Fruit fly (Drosophila melanogaster) whole organism, embryonic: ENCODE measurements around the gene Ccp84Aa.

ENCODE experiments used
- Asciz ChIP-seq: fragments of 200-800 bp; sonication (Bioruptor generic); optimal IDR thresholded peaks from 2 replicates; lab custom pipeline; 2017; ENCODE audit warnings: missing biosample characterization, mild to moderate bottlenecking, missing genetic modification characterization, missing genetic modification reagents
- CG1024 ChIP-seq: fragments of 200-800 bp; sonication (Bioruptor generic); IDR thresholded peaks from 2 replicates; pipeline ENCODE4 v1.3.6; 2022; ENCODE audit warnings: missing biosample characterization, missing genetic modification characterization
- CG10366 ChIP-seq: fragments of 200-800 bp; sonication (Bioruptor generic); IDR thresholded peaks from 2 replicates; pipeline ENCODE4 v1.3.6; 2022; ENCODE audit warnings: missing biosample characterization, missing genetic modification characterization
- CG10431 ChIP-seq: fragments of 200-800 bp; sonication (Bioruptor generic); optimal IDR thresholded peaks from 3 replicates; lab custom pipeline; 2018; ENCODE audit warnings: missing biosample characterization, mild to moderate bottlenecking, missing genetic modification characterization
- CG11456 ChIP-seq: fragments of 200-800 bp; sonication (Bioruptor generic); IDR thresholded peaks from 3 replicates; pipeline ENCODE4 v1.3.6; 2022; ENCODE audit warnings: missing biosample characterization, missing genetic modification characterization
- CG12071 ChIP-seq: fragments of 200-800 bp; sonication (Bioruptor generic); optimal IDR thresholded peaks from 3 replicates; lab custom pipeline; 2018; ENCODE audit warnings: missing biosample characterization, mild to moderate bottlenecking, missing genetic modification characterization
- CG14710 ChIP-seq: fragments of 200-800 bp; sonication (Bioruptor generic); optimal IDR thresholded peaks from 3 replicates; lab custom pipeline; 2019; ENCODE audit warnings: missing biosample characterization, mild to moderate bottlenecking, missing genetic modification characterization, moderate library complexity
- CG15011 ChIP-seq: fragments of 200-800 bp; sonication (Bioruptor generic); optimal IDR thresholded peaks from 3 replicates; lab custom pipeline; 2018; ENCODE audit warnings: missing biosample characterization, mild to moderate bottlenecking, missing genetic modification characterization
- CG18262 ChIP-seq: fragments of 200-800 bp; optimal IDR thresholded peaks from 3 replicates; lab custom pipeline; 2019; ENCODE audit warnings: missing biosample characterization, mild to moderate bottlenecking, missing genetic modification characterization, moderate library complexity
- CG1832 ChIP-seq: fragments of 200-800 bp; sonication (Bioruptor generic); optimal IDR thresholded peaks from 2 replicates; lab custom pipeline; 2017; ENCODE audit warnings: missing biosample characterization, mild to moderate bottlenecking, missing genetic modification characterization, inconsistent platforms
- CG18599 ChIP-seq: fragments of 200-800 bp; sonication (Bioruptor generic); optimal IDR thresholded peaks from 3 replicates; lab custom pipeline; 2017; ENCODE audit warnings: missing biosample characterization, missing genetic modification characterization, mild to moderate bottlenecking, moderate library complexity, missing genetic modification reagents
- CG2875 ChIP-seq: fragments of 200-800 bp; sonication (Bioruptor generic); optimal IDR thresholded peaks from 2 replicates; lab custom pipeline; 2017; ENCODE audit warnings: missing biosample characterization, mild to moderate bottlenecking, missing genetic modification characterization, missing genetic modification reagents
- CG3995 ChIP-seq: fragments of 200-800 bp; sonication (Bioruptor generic); optimal IDR thresholded peaks from 3 replicates; lab custom pipeline; 2016; ENCODE audit warnings: missing biosample characterization, missing genetic modification characterization
- CG4617 ChIP-seq: fragments of 200-800 bp; sonication (Bioruptor generic); optimal IDR thresholded peaks from 3 replicates; lab custom pipeline; 2016; ENCODE audit warnings: missing biosample characterization, missing genetic modification characterization, borderline replicate concordance
- CG4730 ChIP-seq: fragments of 200-800 bp; sonication (Bioruptor generic); IDR thresholded peaks from 2 replicates; pipeline ENCODE4 v1.3.6; 2022; ENCODE audit warnings: missing biosample characterization, missing genetic modification characterization
- CG7271 ChIP-seq: fragments of 200-800 bp; sonication (Bioruptor generic); optimal IDR thresholded peaks from 2 replicates; lab custom pipeline; 2018; ENCODE audit warnings: missing biosample characterization, mild to moderate bottlenecking, missing genetic modification characterization, moderate library complexity
- CG7786 ChIP-seq: fragments of 200-800 bp; sonication (Bioruptor generic); optimal IDR thresholded peaks from 2 replicates; lab custom pipeline; 2016; ENCODE audit warnings: missing biosample characterization, missing genetic modification characterization
- CG7987 ChIP-seq: fragments of 200-800 bp; sonication (Bioruptor generic); optimal IDR thresholded peaks from 2 replicates; lab custom pipeline; 2018; ENCODE audit warnings: missing biosample characterization, mild to moderate bottlenecking, missing genetic modification characterization, moderate library complexity
- CG9876 ChIP-seq: fragments of 200-800 bp; sonication (Bioruptor generic); optimal IDR thresholded peaks from 2 replicates; lab custom pipeline; 2016; ENCODE audit warnings: missing biosample characterization, missing genetic modification characterization
- CTCF ChIP-seq: fragments of 200-800 bp; sonication (Bioruptor generic); optimal IDR thresholded peaks from 2 replicates; lab custom pipeline; 2017; ENCODE audit warnings: missing biosample characterization, mild to moderate bottlenecking, missing genetic modification characterization, moderate library complexity
- D ChIP-seq, 2 experiments: fragments of 200-800 bp in 1 of 2; fragments of >200 bp in 1 of 2; sonication (Bioruptor generic) in 1 of 2; optimal IDR thresholded peaks; 2 replicates in 1 of 2; 3 replicates in 1 of 2; lab custom pipeline; 2017; ENCODE audit warnings: mild to moderate bottlenecking in 1 of 2, missing biosample characterization in 1 of 2, missing genetic modification characterization in 1 of 2, missing genetic modification reagents in 1 of 2
- Dref ChIP-seq: fragments of 200-800 bp; sonication (Bioruptor generic); IDR thresholded peaks from 2 replicates; pipeline ENCODE4 v1.3.6; 2022; ENCODE audit warnings: missing biosample characterization, missing genetic modification characterization
- Drgx ChIP-seq: fragments of 200-800 bp; sonication (Bioruptor generic); IDR thresholded peaks from 2 replicates; pipeline ENCODE4 v1.3.6; 2022; ENCODE audit warnings: missing biosample characterization, missing genetic modification characterization
- H2.0 ChIP-seq: fragments of 200-800 bp; sonication (Bioruptor generic); IDR thresholded peaks from 2 replicates; pipeline ENCODE4 v1.3.6; 2022; ENCODE audit warnings: missing biosample characterization, missing genetic modification characterization
- HLH4C ChIP-seq: fragments of 200-800 bp; sonication (Bioruptor generic); IDR thresholded peaks from 3 replicates; pipeline ENCODE4 v1.3.6; 2022; ENCODE audit warnings: missing biosample characterization, missing genetic modification characterization; ENCODE audit not compliant: partially characterized antibody
- HLH54F ChIP-seq: fragments of 200-800 bp; sonication (Bioruptor generic); optimal IDR thresholded peaks from 3 replicates; lab custom pipeline; 2016; ENCODE audit warnings: missing biosample characterization, missing genetic modification characterization
- MBD-R2 ChIP-seq: fragments of 200-800 bp; sonication (Bioruptor generic); IDR thresholded peaks from 2 replicates; pipeline ENCODE4 v1.3.6; 2022; ENCODE audit warnings: missing biosample characterization, missing genetic modification characterization
- Myb ChIP-seq: fragments of 200-800 bp; sonication (Bioruptor generic); optimal IDR thresholded peaks from 2 replicates; lab custom pipeline; 2016; ENCODE audit warnings: missing biosample characterization, missing genetic modification characterization
- Neu2 ChIP-seq: fragments of 200-800 bp; sonication (Bioruptor generic); optimal IDR thresholded peaks from 3 replicates; lab custom pipeline; 2016; ENCODE audit warnings: missing biosample characterization, missing genetic modification characterization, borderline replicate concordance
- Sox102F ChIP-seq: fragments of 200-800 bp; sonication (Bioruptor generic); optimal IDR thresholded peaks from 2 replicates; lab custom pipeline; 2018; ENCODE audit warnings: missing biosample characterization, mild to moderate bottlenecking, missing genetic modification characterization, moderate library complexity
- Spps ChIP-seq: fragments of 200-800 bp; sonication (Bioruptor generic); optimal IDR thresholded peaks from 2 replicates; lab custom pipeline; 2018; ENCODE audit warnings: missing biosample characterization, mild to moderate bottlenecking, missing genetic modification characterization
- Sry-β ChIP-seq: fragments of 200-800 bp; sonication (Bioruptor generic); optimal IDR thresholded peaks from 2 replicates; lab custom pipeline; 2018; ENCODE audit warnings: missing biosample characterization, mild to moderate bottlenecking, missing genetic modification characterization, moderate library complexity
- Taf1 ChIP-seq: fragments of 200-800 bp; sonication (Bioruptor generic); IDR thresholded peaks from 2 replicates; pipeline ENCODE4 v1.3.6; 2022; ENCODE audit warnings: missing biosample characterization, missing genetic modification characterization
- abd-A ChIP-seq: fragments of 200-800 bp; sonication (Bioruptor generic); optimal IDR thresholded peaks from 3 replicates; lab custom pipeline; 2019; ENCODE audit warnings: missing biosample characterization, mild to moderate bottlenecking, missing genetic modification characterization, moderate library complexity
- ato ChIP-seq: fragments of 200-800 bp; sonication (Bioruptor generic); IDR thresholded peaks from 2 replicates; pipeline ENCODE4 v1.3.6; 2022; ENCODE audit warnings: missing biosample characterization, missing genetic modification characterization; ENCODE audit not compliant: partially characterized antibody
- bab2 ChIP-seq: fragments of 200-800 bp; sonication (Bioruptor generic); optimal IDR thresholded peaks from 2 replicates; lab custom pipeline; 2016; ENCODE audit warnings: missing biosample characterization, missing genetic modification characterization
- cato ChIP-seq: fragments of 200-800 bp; sonication (Bioruptor generic); optimal IDR thresholded peaks from 2 replicates; lab custom pipeline; 2016; ENCODE audit warnings: missing biosample characterization, missing genetic modification characterization, borderline replicate concordance
- chn ChIP-seq: fragments of 200-800 bp; sonication (Bioruptor generic); optimal IDR thresholded peaks from 2 replicates; lab custom pipeline; 2016; ENCODE audit warnings: missing biosample characterization, missing genetic modification characterization
- danr ChIP-seq: fragments of 200-800 bp; sonication (Bioruptor generic); IDR thresholded peaks from 2 replicates; pipeline ENCODE4 v1.3.6; 2022; ENCODE audit warnings: missing biosample characterization, missing genetic modification characterization
- dmrt11E ChIP-seq: fragments of 200-800 bp; sonication (Bioruptor generic); optimal IDR thresholded peaks from 3 replicates; lab custom pipeline; 2018; ENCODE audit warnings: missing biosample characterization, mild to moderate bottlenecking, missing genetic modification characterization, moderate library complexity
- dmrt99B ChIP-seq: fragments of 200-800 bp; sonication (Bioruptor generic); optimal IDR thresholded peaks from 2 replicates; lab custom pipeline; 2018; ENCODE audit warnings: missing biosample characterization, mild to moderate bottlenecking, missing genetic modification characterization, moderate library complexity
- fu2 ChIP-seq: fragments of 200-800 bp; sonication (Bioruptor generic); optimal IDR thresholded peaks from 2 replicates; lab custom pipeline; 2016; ENCODE audit warnings: missing biosample characterization, missing genetic modification characterization
- gsb ChIP-seq: fragments of 200-800 bp; sonication (Bioruptor generic); IDR thresholded peaks from 2 replicates; pipeline ENCODE4 v1.3.6; 2022; ENCODE audit warnings: missing biosample characterization, missing genetic modification characterization
- kni ChIP-seq: fragments of 200-800 bp; sonication (Bioruptor generic); optimal IDR thresholded peaks from 3 replicates; lab custom pipeline; 2017; ENCODE audit warnings: mild to moderate bottlenecking, missing biosample characterization, missing genetic modification reagents, missing genetic modification characterization
- p53 ChIP-seq: fragments of 200-800 bp; sonication (Bioruptor generic); optimal IDR thresholded peaks from 2 replicates; lab custom pipeline; 2016; ENCODE audit warnings: missing biosample characterization, missing genetic modification characterization
- prd ChIP-seq, 3 experiments: fragments of >200 bp in 2 of 3; fragments of 200-800 bp in 1 of 3; sonication (Bioruptor generic) in 1 of 3; optimal IDR thresholded peaks in 2 of 3; IDR thresholded peaks in 1 of 3; 2 replicates in 2 of 3; 3 replicates in 1 of 3; pipeline versions ENCODE4 v1.3.6 to Lab custom; 2017 to 2022; ENCODE audit warnings: missing biosample characterization in 1 of 3, missing genetic modification characterization in 1 of 3
- sqz ChIP-seq: fragments of 200-800 bp; sonication (Bioruptor generic); optimal IDR thresholded peaks from 3 replicates; lab custom pipeline; 2018; ENCODE audit warnings: missing biosample characterization, mild to moderate bottlenecking, missing genetic modification characterization
- zf30C ChIP-seq: fragments of 200-800 bp; sonication (Bioruptor generic); optimal IDR thresholded peaks from 3 replicates; lab custom pipeline; 2018; ENCODE audit warnings: missing biosample characterization, mild to moderate bottlenecking, missing genetic modification characterization
- zfh1 ChIP-seq: fragments of 200-800 bp; sonication (Bioruptor generic); IDR thresholded peaks from 3 replicates; pipeline ENCODE4 v1.3.6; 2022; ENCODE audit warnings: missing biosample characterization, missing genetic modification characterization

Gene Ccp84Aa

dm6 chr3R:6723537-6724171, 19.8 kb downstream of the Ccp84Aa start (continued):
- TF ChIP-seq CG14710 (peak; percentile 63), dmrt99B (tag; lab: Kevin White, UChicago) (peak; percentile 66), Drgx (no peak), CG3995 (no peak), CG1024 (no peak), Spps (tag; lab: Kevin White, UChicago) (no peak), HLH4C (GFP tag; lab: Robert Waterston, UW) (no peak), Sry-β (GFP tag; lab: Kevin White, UChicago) (no peak), CG10431 (GFP tag; lab: Kevin White, UChicago) (no peak), CG11456 (GFP tag; lab: Robert Waterston, UW) (no peak), kni (GFP tag; lab: Kevin White, UChicago) (no peak), Asciz (GFP tag; lab: Kevin White, UChicago) (no peak), Myb (no peak), zf30C (GFP tag; lab: Kevin White, UChicago) (peak; percentile 83), D (optimal IDR thresholded peaks at IDR 0.05; lab: Kevin White, UChicago) (peak; percentile 59), D (GFP tag; optimal IDR thresholded peaks at IDR 0.05; lab: Kevin White, UChicago) (peak; percentile 66), Sox102F (GFP tag; lab: Kevin White, UChicago) (peak; percentile 27), zfh1 (GFP tag; lab: Robert Waterston, UW) (peak; percentile 42; the same call in 1 of the 3 replicates), H2.0 (GFP tag; lab: Robert Waterston, UW) (0 out of 2 replicates have a peak, but pooled peaks have one; percentile 19), p53 (GFP tag; lab: Kevin White, UChicago) (no peak), dmrt11E (tag; lab: Kevin White, UChicago) (peak; percentile 66), CG15011 (GFP tag; lab: Kevin White, UChicago) (peak; percentile 20), fu2 (no peak), CG12071 (GFP tag; lab: Kevin White, UChicago) (no peak), CG2875 (GFP tag; lab: Kevin White, UChicago) (peak; percentile 40), MBD-R2 (no peak), prd (optimal IDR thresholded peaks at IDR 0.05; lab: Kevin White, UChicago) (no peak), prd (GFP tag; IDR thresholded peaks at IDR 0.05; lab: Robert Waterston, UW) (peak; percentile 69; the same call in 2 of the 3 replicates), CG7987 (GFP tag; lab: Kevin White, UChicago) (no peak), ato (no peak), CG9876 (GFP tag; lab: Kevin White, UChicago) (no peak), CG1832 (GFP tag; lab: Kevin White, UChicago) (no peak), CG7271 (tag; lab: Kevin White, UChicago) (no peak), CG18262 (tag; lab: Kevin White, UChicago) (peak; percentile 74), danr (GFP tag; lab: Robert Waterston, UW) (no peak), CG4617 (GFP tag; lab: Kevin White, UChicago) (no peak), Neu2 (GFP tag; lab: Kevin White, UChicago) (peak; percentile 9), CG7786 (GFP tag; lab: Kevin White, UChicago) (no peak), CG4730 (no peak), HLH54F (GFP tag; lab: Kevin White, UChicago) (no peak), abd-A (no peak), Taf1 (no peak), CG10366 (GFP tag; lab: Robert Waterston, UW) (no peak), cato (GFP tag; lab: Kevin White, UChicago) (no peak), sqz (GFP tag; lab: Kevin White, UChicago) (no peak), CG18599 (GFP tag; lab: Kevin White, UChicago) (no peak), CTCF (GFP tag; lab: Kevin White, UChicago) (no peak), gsb (GFP tag; lab: Robert Waterston, UW) (no peak), Dref (GFP tag; lab: Robert Waterston, UW) (no peak), chn (GFP tag; lab: Kevin White, UChicago) (no peak), bab2 (GFP tag; lab: Kevin White, UChicago) (no peak)
